Fruit fly (Drosophila melanogaster): ENCODE results near the gene hdm.

The hdm gene

dm6 chrX:7920081-7920688, at the start of gene hdm, which contains the start of gene Ykt6:
TSS of gene hdm (minus strand) at chrX:7920131.
TSS of gene Ykt6 (plus strand) at chrX:7920409.
- TF ChIP-seq Dll (optimal IDR thresholded peaks at IDR 0.05) (no peak), pan (optimal IDR thresholded peaks at IDR 0.05) (no peak), psq (optimal IDR thresholded peaks at IDR 0.05) (no peak), CG8478 (optimal IDR thresholded peaks at IDR 0.05) (no peak), usp (GFP tag; optimal IDR thresholded peaks at IDR 0.05) (no peak), EcR (GFP tag; optimal IDR thresholded peaks at IDR 0.05) (no peak)

dm6 chrX:7969188-7969829, 49.4 kb upstream of the hdm start:
- no peak for TF ChIP-seq EcR (GFP tag; optimal IDR thresholded peaks at IDR 0.05)
- no peak for TF ChIP-seq psq (optimal IDR thresholded peaks at IDR 0.05)
- TF ChIP-seq CG8478 (optimal IDR thresholded peaks at IDR 0.05): no peak
- no peak for TF ChIP-seq usp (GFP tag; optimal IDR thresholded peaks at IDR 0.05)
- TF ChIP-seq Dll (optimal IDR thresholded peaks at IDR 0.05): no peak
- no peak for TF ChIP-seq pan (optimal IDR thresholded peaks at IDR 0.05)

- TF ChIP-seq usp (GFP tag; optimal IDR thresholded peaks at IDR 0.05) (no peak), Dll (optimal IDR thresholded peaks at IDR 0.05) (no peak), EcR (GFP tag; optimal IDR thresholded peaks at IDR 0.05) (no peak), CG8478 (optimal IDR thresholded peaks at IDR 0.05) (no peak), psq (optimal IDR thresholded peaks at IDR 0.05) (no peak)
Measured at dm6 chrX:7968215-7968799, 48.4 kb upstream of the hdm start, which contains the start of gene sws. TSS of gene sws (minus strand) at chrX:7968236.

dm6 chrX:7967848-7968143, 47.9 kb upstream of the hdm start:
- TF ChIP-seq pan (optimal IDR thresholded peaks at IDR 0.05) (no peak), EcR (GFP tag; optimal IDR thresholded peaks at IDR 0.05) (no peak), psq (optimal IDR thresholded peaks at IDR 0.05) (no peak), usp (GFP tag; optimal IDR thresholded peaks at IDR 0.05) (no peak)

dm6 chrX:7967052-7967847, 47.3 kb upstream of the hdm start:
- TF ChIP-seq usp (GFP tag; optimal IDR thresholded peaks at IDR 0.05) (no peak), Dll (optimal IDR thresholded peaks at IDR 0.05) (no peak), pan (optimal IDR thresholded peaks at IDR 0.05) (no peak), CG8478 (optimal IDR thresholded peaks at IDR 0.05) (no peak), EcR (GFP tag; optimal IDR thresholded peaks at IDR 0.05) (no peak), psq (optimal IDR thresholded peaks at IDR 0.05) (no peak)

dm6 chrX:7965761-7966555, 46.0 kb upstream of the hdm start:
- TF ChIP-seq psq (optimal IDR thresholded peaks at IDR 0.05): no peak
- TF ChIP-seq usp (GFP tag; optimal IDR thresholded peaks at IDR 0.05): no peak
- no peak for TF ChIP-seq pan (optimal IDR thresholded peaks at IDR 0.05)
- no peak for TF ChIP-seq Dll (optimal IDR thresholded peaks at IDR 0.05)
- no peak for TF ChIP-seq EcR (GFP tag; optimal IDR thresholded peaks at IDR 0.05)

- TF ChIP-seq pan (optimal IDR thresholded peaks at IDR 0.05): no peak
- TF ChIP-seq psq (optimal IDR thresholded peaks at IDR 0.05): no peak
- TF ChIP-seq Dll (optimal IDR thresholded peaks at IDR 0.05): no peak
- no peak for TF ChIP-seq CG8478 (optimal IDR thresholded peaks at IDR 0.05)
- no peak for TF ChIP-seq EcR (GFP tag; optimal IDR thresholded peaks at IDR 0.05)
- no peak for TF ChIP-seq usp (GFP tag; optimal IDR thresholded peaks at IDR 0.05)
Measured at dm6 chrX:7963724-7964123, 43.8 kb upstream of the hdm start, which contains the start of gene sn. TSS of gene sn (plus strand) at chrX:7964024.

dm6 chrX:7960988-7961387, 41.1 kb upstream of the hdm start:
- no peak for TF ChIP-seq EcR (GFP tag; optimal IDR thresholded peaks at IDR 0.05)

dm6 chrX:7959512-7959911, 39.6 kb upstream of the hdm start:
- TF ChIP-seq Dll (optimal IDR thresholded peaks at IDR 0.05) (no peak), CG8478 (optimal IDR thresholded peaks at IDR 0.05) (no peak), usp (GFP tag; optimal IDR thresholded peaks at IDR 0.05) (no peak), pan (optimal IDR thresholded peaks at IDR 0.05) (no peak), psq (optimal IDR thresholded peaks at IDR 0.05) (no peak), EcR (GFP tag; optimal IDR thresholded peaks at IDR 0.05) (no peak)

dm6 chrX:7959025-7959424, 39.1 kb upstream of the hdm start:
- TF ChIP-seq EcR (GFP tag; optimal IDR thresholded peaks at IDR 0.05): no peak
- TF ChIP-seq CG8478 (optimal IDR thresholded peaks at IDR 0.05): no peak
- no peak for TF ChIP-seq psq (optimal IDR thresholded peaks at IDR 0.05)

- no peak for TF ChIP-seq CG8478 (optimal IDR thresholded peaks at IDR 0.05)
- TF ChIP-seq usp (GFP tag; optimal IDR thresholded peaks at IDR 0.05): no peak
- no peak for TF ChIP-seq psq (optimal IDR thresholded peaks at IDR 0.05)
- no peak for TF ChIP-seq EcR (GFP tag; optimal IDR thresholded peaks at IDR 0.05)
- TF ChIP-seq pan (optimal IDR thresholded peaks at IDR 0.05): no peak
Measured at dm6 chrX:7955890-7956289, 36.0 kb upstream of the hdm start, which contains the start of the genes CG15332 and CG15330. TSS of gene CG15332 (minus strand) at chrX:7955990. TSS of gene CG15330 (plus strand) at chrX:7956064.

All from whole organism.